Worm (Caenorhabditis elegans) whole organism, L4/young adult: Measurements from ENCODE around the gene jmjd-1.2.

Source experiments
- W03F9.2 ChIP-seq: fragments of 150-350 bp; optimal IDR thresholded peaks from 2 replicates; lab custom pipeline; 2014; ENCODE audit warnings: missing biosample characterization, missing genetic modification characterization
- dao-5 ChIP-seq: sonication (generic microtip); optimal IDR thresholded peaks from 2 replicates; lab custom pipeline; 2016; ENCODE audit warnings: missing genotype, missing genetic modification characterization, moderate library complexity, missing compliant biosample characterization
- him-1 ChIP-seq: sonication (generic microtip); optimal IDR thresholded peaks from 2 replicates; lab custom pipeline; 2016; ENCODE audit warnings: missing genotype, missing genetic modification reagents, missing genetic modification characterization, missing compliant biosample characterization

ce11 chrIV:4705922-4706321 is 45.1 kb downstream of the jmjd-1.2 start:
- TF ChIP-seq dao-5 (tag; lab: Kevin White, UChicago) (no peak), him-1 (tag; lab: Kevin White, UChicago) (no peak), W03F9.2 (tag; lab: Kevin White, UChicago) (no peak)
